Fruit fly (Drosophila melanogaster): Measurements from ENCODE around the gene CG1662.
A peak's percentile ranks its signal among the peaks of the same experiment; 100 is the strongest.

Gene CG1662

dm6 chrX:13390465-13391173 is 3.3 kb downstream of the CG1662 start (continued):
- TF ChIP-seq CG18764 (GFP tag; optimal IDR thresholded peaks at IDR 0.05) (no peak), CG17361 (GFP tag; IDR thresholded peaks at IDR 0.05) (peak; percentile 51), tna (GFP tag; IDR thresholded peaks at IDR 0.05; ENCODE audit: partially characterized antibody) (no peak), CG14441 (GFP tag; IDR thresholded peaks at IDR 0.05) (peak; percentile 72), gcm (GFP tag; optimal IDR thresholded peaks at IDR 0.05) (peak; percentile 18), sima (GFP tag; optimal IDR thresholded peaks at IDR 0.05) (no peak), Dbx (GFP tag; IDR thresholded peaks at IDR 0.05) (peak; percentile 76; the same call in 2 of the 3 replicates), Ets65A (GFP tag) (no peak), Sox100B (GFP tag; optimal IDR thresholded peaks at IDR 0.05) (peak; percentile 51), CG11723 (GFP tag; optimal IDR thresholded peaks at IDR 0.05) (no peak), CG10209 (GFP tag; optimal IDR thresholded peaks at IDR 0.05) (peak; percentile 61), tap (tag; optimal IDR thresholded peaks at IDR 0.05) (peak; percentile 56), Gsc (GFP tag; IDR thresholded peaks at IDR 0.05) (no peak), Taf1 (GFP tag; IDR thresholded peaks at IDR 0.05) (peak; percentile 50), bcd (GFP tag; optimal IDR thresholded peaks at IDR 0.05) (peak; percentile 64), CG15514 (GFP tag; optimal IDR thresholded peaks at IDR 0.05) (peak; percentile 72), pros (GFP tag; optimal IDR thresholded peaks at IDR 0.05) (no peak), cad (GFP tag; optimal IDR thresholded peaks at IDR 0.05) (no peak), abd-A (tag; optimal IDR thresholded peaks at IDR 0.05) (no peak), CG1832 (GFP tag; optimal IDR thresholded peaks at IDR 0.05) (no peak), ERR (GFP tag; optimal IDR thresholded peaks at IDR 0.05) (no peak), crol (GFP tag; IDR thresholded peaks at IDR 0.05) (no peak), Ets97D (GFP tag; optimal IDR thresholded peaks at IDR 0.05) (no peak), bsh (GFP tag; optimal IDR thresholded peaks at IDR 0.05) (peak in 1 of 2 experiments; percentile 20), CG17385 (GFP tag; optimal IDR thresholded peaks at IDR 0.05) (peak; percentile 61), CG32532 (GFP tag; IDR thresholded peaks at IDR 0.05) (peak; percentile 87), NC2β (GFP tag; optimal IDR thresholded peaks at IDR 0.05) (no peak), CG6689 (GFP tag; IDR thresholded peaks at IDR 0.05) (peak; percentile 60), NFAT (GFP tag; IDR thresholded peaks at IDR 0.05) (no peak), gt (GFP tag; IDR thresholded peaks at IDR 0.05) (no peak), MESR4 (GFP tag; optimal IDR thresholded peaks at IDR 0.05) (no peak), Dp (GFP tag; optimal IDR thresholded peaks at IDR 0.05) (no peak), TFAM (GFP tag; optimal IDR thresholded peaks at IDR 0.05) (no peak), tio (GFP tag; optimal IDR thresholded peaks at IDR 0.05) (no peak), her (GFP tag; optimal IDR thresholded peaks at IDR 0.05) (no peak), CG12942 (GFP tag; optimal IDR thresholded peaks at IDR 0.05) (peak; percentile 13), CG2889 (GFP tag; IDR thresholded peaks at IDR 0.05) (peak; percentile 59; the same call in 2 of the 3 replicates), HLH4C (GFP tag; IDR thresholded peaks at IDR 0.05; ENCODE audit: partially characterized antibody) (no peak), Hr39 (optimal IDR thresholded peaks at IDR 0.05) (no peak), CG2875 (GFP tag; optimal IDR thresholded peaks at IDR 0.05) (no peak), E2f2 (GFP tag; IDR thresholded peaks at IDR 0.05) (peak; percentile 37; the same call in 1 of the 2 replicates), CG34224 (GFP tag; IDR thresholded peaks at IDR 0.05; ENCODE audit: partially characterized antibody) (no peak), HHEX (GFP tag; optimal IDR thresholded peaks at IDR 0.05) (peak; percentile 67), lbe (GFP tag; optimal IDR thresholded peaks at IDR 0.05) (peak; percentile 43), dpn (GFP tag; optimal IDR thresholded peaks at IDR 0.05) (peak in 1 of 2 experiments; percentile 43), wek (GFP tag; optimal IDR thresholded peaks at IDR 0.05) (no peak), CG10979 (tag; optimal IDR thresholded peaks at IDR 0.05) (peak; percentile 4), scrt (GFP tag; optimal IDR thresholded peaks at IDR 0.05) (peak; percentile 63), CG13624 (GFP tag; optimal IDR thresholded peaks at IDR 0.05) (no peak), ap (GFP tag; IDR thresholded peaks at IDR 0.05) (0 out of 2 replicates have a peak, but pooled peaks have one; percentile 11)

Data from whole organism, embryonic.